Worm (Caenorhabditis elegans): Measurements from ENCODE around the gene ZC404.15.

DNA sequence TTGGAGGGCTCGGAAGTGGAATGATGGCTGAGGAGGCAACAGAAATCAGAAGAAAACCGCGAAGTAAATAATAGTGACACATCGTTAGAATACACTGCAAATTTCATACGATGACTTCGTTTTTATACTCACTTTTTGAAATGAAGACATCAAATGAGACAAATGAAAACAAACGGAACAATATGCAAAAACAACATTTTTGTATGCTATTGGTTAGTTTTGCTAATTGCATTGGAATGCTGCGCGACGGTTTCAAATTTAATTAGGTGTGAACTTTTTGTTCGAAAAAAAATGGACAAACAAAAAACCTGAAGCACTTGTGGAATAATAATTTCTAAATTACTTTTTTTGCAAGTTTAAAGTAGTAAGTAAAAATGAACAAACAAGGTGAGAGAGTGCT lies 47.3 kb upstream of the ZC404.15 start, which contains the start of gene grl-8:
- no peak for TF ChIP-seq hlh-17 (GFP tag; optimal IDR thresholded peaks at IDR 0.05; ENCODE audit: borderline replicate concordance)
- no peak for TF ChIP-seq nhr-11 (tag; optimal IDR thresholded peaks at IDR 0.05)
- no peak for TF ChIP-seq pag-3 (tag; optimal IDR thresholded peaks at IDR 0.05; ENCODE audit: borderline replicate concordance, insufficient read depth)
